Worm (Caenorhabditis elegans): ENCODE measurements around the gene K07E3.2.

The K07E3.2 gene

ce11 chrX:8139146-8139545, 35.0 kb downstream of the K07E3.2 start, which contains the start of gene C02B8.3:
C02B8.3 (plus strand) TSS chrX:8139446.
- no peak for TF ChIP-seq ama-1 (optimal IDR thresholded peaks at IDR 0.05)
- TF ChIP-seq pha-4 (tag; optimal IDR thresholded peaks at IDR 0.05) = no peak
- no peak for TF ChIP-seq C38D4.7 (GFP tag; optimal IDR thresholded peaks at IDR 0.05)
- no peak for TF ChIP-seq hlh-8 (tag; optimal IDR thresholded peaks at IDR 0.05)
- TF ChIP-seq elt-2 (tag; optimal IDR thresholded peaks at IDR 0.05) = no peak
- TF ChIP-seq madf-2 (tag; optimal IDR thresholded peaks at IDR 0.05) = no peak
- TF ChIP-seq elt-4 (tag; optimal IDR thresholded peaks at IDR 0.05) = no peak
- TF ChIP-seq pha-2 (tag; optimal IDR thresholded peaks at IDR 0.05) = no peak
- no peak for TF ChIP-seq che-1 (tag; optimal IDR thresholded peaks at IDR 0.05)
- TF ChIP-seq pros-1 (tag; optimal IDR thresholded peaks at IDR 0.05) = no peak
- no peak for TF ChIP-seq rnt-1 (tag; optimal IDR thresholded peaks at IDR 0.05)
- TF ChIP-seq syd-9 (tag; optimal IDR thresholded peaks at IDR 0.05) = no peak
- TF ChIP-seq sox-2 (GFP tag; IDR thresholded peaks at IDR 0.05) = no peak
- TF ChIP-seq F13H6.1 (tag; optimal IDR thresholded peaks at IDR 0.05) = no peak
- no peak for TF ChIP-seq ceh-34 (tag; optimal IDR thresholded peaks at IDR 0.05)

ce11 chrX:8147398-8147797, 43.3 kb downstream of the K07E3.2 start, which contains the start of gene C02B8.1:
C02B8.1 (plus strand) TSS chrX:8147698.
- TF ChIP-seq unc-3 (GFP tag; conservative IDR thresholded peaks at IDR 0.05) (no peak), unc-3 (tag; optimal IDR thresholded peaks at IDR 0.05) (no peak), ref-2 (tag; optimal IDR thresholded peaks at IDR 0.05) (no peak), ama-1 (optimal IDR thresholded peaks at IDR 0.05) (no peak)

ce11 chrX:8148993-8149392, 44.9 kb downstream of the K07E3.2 start:
- TF ChIP-seq sdc-2 (tag; optimal IDR thresholded peaks at IDR 0.05) (no peak), ceh-45 (GFP tag; IDR thresholded peaks at IDR 0.05) (no peak), ceh-24 (tag; optimal IDR thresholded peaks at IDR 0.05) (no peak), pqm-1 (tag; optimal IDR thresholded peaks at IDR 0.05) (no peak), Y22D7AL.16 (tag; optimal IDR thresholded peaks at IDR 0.05) (no peak), pag-3 (tag; optimal IDR thresholded peaks at IDR 0.05; ENCODE audit: borderline replicate concordance) (no peak), ttx-3 (tag; optimal IDR thresholded peaks at IDR 0.05) (no peak), ceh-9 (tag; optimal IDR thresholded peaks at IDR 0.05) (no peak), ceh-30 (tag; optimal IDR thresholded peaks at IDR 0.05) (no peak), ceh-14 (tag; optimal IDR thresholded peaks at IDR 0.05) (no peak), elt-2 (tag; optimal IDR thresholded peaks at IDR 0.05) (no peak), elt-4 (tag; optimal IDR thresholded peaks at IDR 0.05) (no peak), C08G9.2 (tag; optimal IDR thresholded peaks at IDR 0.05) (no peak), K09A11.1 (tag; optimal IDR thresholded peaks at IDR 0.05; ENCODE audit: insufficient read depth) (no peak), nhr-232 (tag; optimal IDR thresholded peaks at IDR 0.05) (no peak), zip-5 (tag; optimal IDR thresholded peaks at IDR 0.05) (no peak)

- TF ChIP-seq hlh-30 (tag; optimal IDR thresholded peaks at IDR 0.05; ENCODE audit: insufficient read depth) (no peak), pros-1 (tag; optimal IDR thresholded peaks at IDR 0.05) (no peak), sox-2 (GFP tag; IDR thresholded peaks at IDR 0.05) (no peak), npax-4 (tag; optimal IDR thresholded peaks at IDR 0.05) (no peak), gmeb-2 (tag; optimal IDR thresholded peaks at IDR 0.05) (no peak), unc-55 (GFP tag; optimal IDR thresholded peaks at IDR 0.05) (no peak), pat-9 (tag; optimal IDR thresholded peaks at IDR 0.05) (no peak), fkh-10 (GFP tag; optimal IDR thresholded peaks at IDR 0.05) (no peak)
Observed at ce11 chrX:8150621-8151020, 46.5 kb downstream of the K07E3.2 start, which contains the start of gene F22F1.2. F22F1.2 (minus strand) TSS chrX:8150721.
